Worm (Caenorhabditis elegans) whole organism, L4 larva: Measurements from ENCODE around the gene eppl-1.

ENCODE experiments used
- ces-1 ChIP-seq: fragments of 150-350 bp; sonication (generic microtip); optimal IDR thresholded peaks from 4 replicates; lab custom pipeline; 2014; ENCODE audit warnings: missing biosample characterization, missing genetic modification reagents, missing genetic modification characterization
- daf-16 ChIP-seq, 3 experiments: sonication (generic microtip); optimal IDR thresholded peaks; 2 replicates each; lab custom pipeline; 2016 to 2017; ENCODE audit warnings: missing genetic modification characterization in 3 of 3, missing genetic modification reagents in 3 of 3, mild to moderate bottlenecking in 2 of 3, missing compliant biosample characterization in 2 of 3, missing biosample characterization in 1 of 3, moderate library complexity in 1 of 3
- unc-130 ChIP-seq: sonication (generic microtip); optimal IDR thresholded peaks from 2 replicates; lab custom pipeline; 2016; ENCODE audit warnings: missing genetic modification reagents, missing genetic modification characterization, missing compliant biosample characterization

- TF ChIP-seq unc-130 (GFP tag; lab: Kevin White, UChicago): no peak
- no peak for TF ChIP-seq ces-1
- TF ChIP-seq daf-16 (GFP tag; optimal IDR thresholded peaks at IDR 0.05; lab: Kevin White, UChicago): no peak
- TF ChIP-seq daf-16 (tag; optimal IDR thresholded peaks at IDR 0.05; lab: Kevin White, UChicago): no peak
Measured at ce11 chrIV:8489915-8490314, 38.4 kb upstream of the eppl-1 start, which contains the start of gene srlf-2.
